Fruit fly (Drosophila melanogaster): ENCODE measurements around the gene cv.

Gene cv

DNA sequence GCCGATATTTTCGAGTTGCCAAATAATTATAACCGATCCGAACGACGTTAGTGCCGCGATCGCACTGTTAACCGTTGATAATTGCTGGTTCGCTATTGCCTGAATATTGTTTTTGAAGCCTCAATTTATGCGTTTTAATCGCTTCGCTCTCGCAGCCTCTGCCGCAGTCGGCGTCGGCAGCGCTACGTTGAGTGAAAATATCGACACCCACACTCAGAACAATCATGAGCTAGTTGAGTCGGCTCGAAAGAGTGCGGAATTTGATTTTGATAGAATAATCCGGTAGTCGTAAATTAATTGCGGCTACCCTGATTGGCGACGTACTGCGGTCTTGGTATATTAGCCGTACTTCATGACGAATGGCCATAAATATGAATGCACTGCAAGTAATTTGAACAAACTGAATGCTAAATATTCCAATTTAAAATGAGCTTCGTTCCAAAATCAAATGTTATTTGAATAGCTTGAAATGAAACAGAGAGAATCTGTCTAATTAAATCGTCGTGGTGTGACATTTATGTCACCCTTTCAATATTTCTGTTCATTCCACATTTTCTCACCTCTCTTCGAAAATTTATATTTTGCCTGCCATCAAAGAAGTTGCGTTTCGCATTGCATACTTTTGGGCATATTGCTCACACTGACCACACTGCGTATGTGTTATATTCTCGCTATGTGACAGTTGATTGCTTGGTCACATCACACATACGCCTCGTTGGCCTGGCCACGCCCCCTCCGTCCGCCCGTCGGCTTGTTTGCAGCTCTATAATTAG, 25.8 kb downstream of the cv start (continued):
- TF ChIP-seq row (GFP tag; IDR thresholded peaks at IDR 0.05) (peak; percentile 47), NfI (GFP tag; optimal IDR thresholded peaks at IDR 0.05) (no peak), CG11504 (tag; optimal IDR thresholded peaks at IDR 0.05) (peak; percentile 19), CG2129 (GFP tag; IDR thresholded peaks at IDR 0.05; ENCODE audit: partially characterized antibody) (no peak), kah (GFP tag; optimal IDR thresholded peaks at IDR 0.05) (no peak), CG10979 (tag; optimal IDR thresholded peaks at IDR 0.05) (peak; percentile 50), CG6791 (GFP tag; IDR thresholded peaks at IDR 0.05; ENCODE audit: partially characterized antibody) (no peak), Nf-YC (tag; optimal IDR thresholded peaks at IDR 0.05) (no peak), Atf6 (GFP tag; IDR thresholded peaks at IDR 0.05) (0 out of 2 replicates have a peak, but pooled peaks have one; percentile 7), ato (GFP tag; IDR thresholded peaks at IDR 0.05; ENCODE audit: partially characterized antibody) (no peak), Abd-B (GFP tag; optimal IDR thresholded peaks at IDR 0.05) (no peak), CG11695 (GFP tag; IDR thresholded peaks at IDR 0.05) (0 out of 3 replicates have a peak, but pooled peaks have one; percentile 9), CG8281 (tag; optimal IDR thresholded peaks at IDR 0.05) (peak; percentile 87), Meics (GFP tag; optimal IDR thresholded peaks at IDR 0.05) (peak; percentile 4)

DNA sequence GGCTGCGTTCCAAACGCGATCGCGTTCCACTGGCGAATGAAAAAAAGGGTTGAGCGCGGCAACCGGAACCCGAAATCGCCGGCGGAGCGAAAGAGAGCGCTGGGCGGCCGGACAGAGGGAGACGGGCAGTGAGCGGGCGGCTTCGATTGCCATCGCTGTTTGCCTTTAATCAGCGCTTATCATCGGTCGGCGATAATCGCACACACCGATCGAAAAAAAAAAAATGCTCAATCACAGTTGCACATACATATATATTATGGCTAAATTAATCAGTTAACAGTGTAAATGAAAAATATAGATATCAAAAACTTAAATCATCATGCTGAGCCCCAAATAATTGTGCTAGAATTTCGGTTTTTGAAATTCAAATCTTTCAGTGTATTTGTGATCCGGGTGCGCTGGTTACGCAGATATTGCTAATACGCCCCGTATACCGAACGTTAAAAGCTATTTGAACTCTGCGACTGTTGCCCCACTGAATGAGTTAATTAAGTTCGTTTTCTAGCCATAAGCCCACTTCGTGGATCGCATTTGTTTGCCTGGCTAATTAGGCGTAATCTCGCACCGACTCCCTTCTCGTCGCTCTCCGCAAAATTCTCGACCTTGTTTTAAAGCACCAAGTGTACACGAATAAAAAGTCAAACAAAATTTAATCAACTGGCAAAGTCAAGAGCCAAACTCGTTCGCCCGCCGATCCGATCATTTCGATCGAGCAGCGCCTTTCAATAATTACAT, 28.1 kb downstream of the cv start, which contains the start of gene CG33080:
TSS of gene CG33080 (minus strand) at position 38 of the 735 bp plus-strand sequence.
- TF ChIP-seq Ravus (GFP tag; IDR thresholded peaks at IDR 0.05) (no peak), CG14050 (GFP tag; IDR thresholded peaks at IDR 0.05) (no peak), dmrt99B (tag; optimal IDR thresholded peaks at IDR 0.05) (peak; percentile 34), Med (GFP tag) (peak; percentile 71), Mrtf (GFP tag; IDR thresholded peaks at IDR 0.05) (no peak), CG6689 (GFP tag; IDR thresholded peaks at IDR 0.05) (no peak), CG3407 (GFP tag; optimal IDR thresholded peaks at IDR 0.05) (no peak), tin (GFP tag; optimal IDR thresholded peaks at IDR 0.05) (no peak), fd96Cb (tag; optimal IDR thresholded peaks at IDR 0.05) (no peak), CG3163 (GFP tag; optimal IDR thresholded peaks at IDR 0.05) (no peak), ab (GFP tag; optimal IDR thresholded peaks at IDR 0.05) (no peak), CG4360 (GFP tag; IDR thresholded peaks at IDR 0.05) (no peak), Bdp1 (GFP tag; optimal IDR thresholded peaks at IDR 0.05) (no peak), bab2 (GFP tag; optimal IDR thresholded peaks at IDR 0.05) (no peak), schlank (tag; optimal IDR thresholded peaks at IDR 0.05) (no peak), CG33213 (GFP tag; optimal IDR thresholded peaks at IDR 0.05) (no peak), grau (tag; optimal IDR thresholded peaks at IDR 0.05) (no peak), CG11695 (GFP tag; IDR thresholded peaks at IDR 0.05) (no peak), ERR (GFP tag; optimal IDR thresholded peaks at IDR 0.05) (no peak), Hr51 (GFP tag; optimal IDR thresholded peaks at IDR 0.05) (peak in 1 of 2 experiments; percentile 17), chn (GFP tag; optimal IDR thresholded peaks at IDR 0.05) (no peak), CG14441 (GFP tag; IDR thresholded peaks at IDR 0.05) (0 out of 2 replicates have a peak, but pooled peaks have one; percentile 14), CG9932 (GFP tag; IDR thresholded peaks at IDR 0.05) (0 out of 2 replicates have a peak, but pooled peaks have one; percentile 20), onecut (GFP tag; IDR thresholded peaks at IDR 0.05) (no peak), knrl (GFP tag; IDR thresholded peaks at IDR 0.05; ENCODE audit: partially characterized antibody) (0 out of 3 replicates have a peak, but pooled peaks have one; percentile 14), dm (GFP tag; optimal IDR thresholded peaks at IDR 0.05) (no peak), CG3281 (GFP tag; optimal IDR thresholded peaks at IDR 0.05) (no peak), CG15514 (GFP tag; optimal IDR thresholded peaks at IDR 0.05) (no peak), Dip3 (GFP tag; optimal IDR thresholded peaks at IDR 0.05) (no peak), CG17359 (tag; optimal IDR thresholded peaks at IDR 0.05) (peak; percentile 24), HLH3B (GFP tag; IDR thresholded peaks at IDR 0.05) (no peak), Awh (GFP tag; IDR thresholded peaks at IDR 0.05) (no peak), eyg (GFP tag; optimal IDR thresholded peaks at IDR 0.05) (no peak), tll (GFP tag; optimal IDR thresholded peaks at IDR 0.05) (no peak)
